Worm (Caenorhabditis elegans) whole organism, young adult: ENCODE data around the gene pap-1.
"Not testable (repeated sequence)": the region's sequence is repeated elsewhere in the genome, so short reads cannot be mapped to it uniquely, and the experiment has no call there.

ENCODE experiments used
- B0019.2 ChIP-seq: fragments of 200-800 bp; sonication (Bioruptor generic); conservative IDR thresholded peaks from 2 replicates; pipeline ENCODE4 v1.3.6; 2022; ENCODE audit warnings: missing genetic modification reagents, missing genetic modification characterization, missing compliant biosample characterization
- C17E4.6 ChIP-seq: fragments of 200-800 bp; sonication (Bioruptor generic); IDR thresholded peaks from 2 replicates; pipeline ENCODE4 v1.3.6; 2022; ENCODE audit warnings: missing genetic modification reagents, missing genetic modification characterization, missing compliant biosample characterization
- T07F8.4 ChIP-seq: sonication (generic microtip); optimal IDR thresholded peaks from 2 replicates; lab custom pipeline; 2016; ENCODE audit warnings: mild to moderate bottlenecking, missing genetic modification characterization, moderate library complexity, missing compliant biosample characterization
- ama-1 ChIP-seq, 3 experiments: fragments of 150-350 bp in 1 of 3; sonication (generic microtip) in 2 of 3; optimal IDR thresholded peaks; 2 replicates each; lab custom pipeline; 2014 to 2018; ENCODE audit warnings: missing biosample characterization in 2 of 3, missing genetic modification characterization in 2 of 3, missing genetic modification reagents in 2 of 3
- dpl-1 ChIP-seq: fragments of 150-350 bp; optimal IDR thresholded peaks from 2 replicates; lab custom pipeline; 2014; ENCODE audit warnings: missing biosample characterization, missing genetic modification reagents, missing genetic modification characterization
- fkh-3 ChIP-seq: sonication (generic microtip); optimal IDR thresholded peaks from 2 replicates; lab custom pipeline; 2016; ENCODE audit warnings: mild to moderate bottlenecking, missing genetic modification characterization, missing compliant biosample characterization
- hlh-26 ChIP-seq: fragments of 200-800 bp; sonication (Bioruptor generic); conservative IDR thresholded peaks from 2 replicates; pipeline ENCODE4 v1.3.6; 2022; ENCODE audit warnings: missing genetic modification reagents, missing genetic modification characterization, missing compliant biosample characterization
- nfya-2 ChIP-seq: fragments of 200-800 bp; sonication (Bioruptor generic); IDR thresholded peaks from 2 replicates; pipeline ENCODE4 v1.3.6; 2022; ENCODE audit warnings: missing genetic modification reagents, missing genetic modification characterization, missing compliant biosample characterization
- pbrm-1 ChIP-seq: fragments of 200-800 bp; sonication (Bioruptor generic); IDR thresholded peaks from 2 replicates; pipeline ENCODE4 v1.3.6; 2022; ENCODE audit warnings: missing genetic modification reagents, missing genetic modification characterization, missing compliant biosample characterization
- unc-130 ChIP-seq: sonication (generic microtip); optimal IDR thresholded peaks from 2 replicates; lab custom pipeline; 2016; ENCODE audit warnings: missing genetic modification reagents, missing genetic modification characterization, missing compliant biosample characterization
- unc-62 ChIP-seq: fragments of 150-350 bp; optimal IDR thresholded peaks from 2 replicates; lab custom pipeline; 2014; ENCODE audit warnings: missing biosample characterization, missing genetic modification reagents, missing genetic modification characterization

ce11 chrV:10449947-10450346, 8.2 kb downstream of the pap-1 start:
- not testable (repeated sequence) for TF ChIP-seq unc-130 (GFP tag; lab: Kevin White, UChicago); B0019.2; dpl-1 (GFP tag; lab: Kevin White, UChicago); pbrm-1; unc-62 (GFP tag; lab: Kevin White, UChicago); hlh-26 (GFP tag; lab: Robert Waterston, UW); fkh-3 (tag; lab: Kevin White, UChicago); C17E4.6; nfya-2 (GFP tag; lab: Robert Waterston, UW); ama-1 (optimal IDR thresholded peaks at IDR 0.05; lab: Kevin White, UChicago); ama-1 (GFP tag; optimal IDR thresholded peaks at IDR 0.05; lab: Kevin White, UChicago); T07F8.4 (tag; lab: Kevin White, UChicago)
